Worm (Caenorhabditis elegans) whole organism, young adult: ENCODE measurements around the gene nol-10.
A peak's percentile ranks its signal among the peaks of the same experiment; 100 is the strongest.

Experiments
- B0336.3 ChIP-seq: fragments of 200-800 bp; sonication (Bioruptor generic); IDR thresholded peaks from 2 replicates; pipeline ENCODE4 v1.3.6; 2022; ENCODE audit warnings: missing genetic modification characterization, missing compliant biosample characterization
- C17E4.6 ChIP-seq: fragments of 200-800 bp; sonication (Bioruptor generic); IDR thresholded peaks from 2 replicates; pipeline ENCODE4 v1.3.6; 2022; ENCODE audit warnings: missing genetic modification reagents, missing genetic modification characterization, missing compliant biosample characterization
- F10E7.11 ChIP-seq: sonication (generic microtip); optimal IDR thresholded peaks from 2 replicates; lab custom pipeline; 2017; ENCODE audit warnings: mild to moderate bottlenecking, missing genetic modification characterization, moderate library complexity, missing compliant biosample characterization
- F22D6.2 ChIP-seq: sonication (generic microtip); optimal IDR thresholded peaks from 2 replicates; lab custom pipeline; 2016; ENCODE audit warnings: mild to moderate bottlenecking, missing genetic modification characterization, missing compliant biosample characterization
- F55B11.4 ChIP-seq: sonication (generic microtip); optimal IDR thresholded peaks from 2 replicates; lab custom pipeline; 2016; ENCODE audit warnings: missing compliant biosample characterization, missing genetic modification characterization, borderline replicate concordance; ENCODE audit not compliant: insufficient read depth
- T07F8.4 ChIP-seq: sonication (generic microtip); optimal IDR thresholded peaks from 2 replicates; lab custom pipeline; 2016; ENCODE audit warnings: mild to moderate bottlenecking, missing genetic modification characterization, moderate library complexity, missing compliant biosample characterization
- Y53G8AR.9 ChIP-seq: fragments of 200-800 bp; sonication (Bioruptor generic); conservative IDR thresholded peaks from 2 replicates; pipeline ENCODE4 v1.3.6; 2022; ENCODE audit warnings: missing genetic modification reagents, missing genetic modification characterization, missing compliant biosample characterization
- Y56A3A.18 ChIP-seq: fragments of 200-800 bp; sonication (Bioruptor generic); IDR thresholded peaks from 2 replicates; pipeline ENCODE4 v1.3.6; 2022; ENCODE audit warnings: missing genetic modification reagents, missing genetic modification characterization, missing compliant biosample characterization
- ZK185.1 ChIP-seq: sonication (generic microtip); optimal IDR thresholded peaks from 2 replicates; lab custom pipeline; 2016; ENCODE audit warnings: mild to moderate bottlenecking, missing genetic modification characterization, missing compliant biosample characterization; ENCODE audit not compliant: poor library complexity, severe bottlenecking
- attf-6 ChIP-seq: fragments of 200-800 bp; sonication (Bioruptor generic); IDR thresholded peaks from 2 replicates; pipeline ENCODE4 v1.3.6; 2022; ENCODE audit warnings: missing genetic modification reagents, missing genetic modification characterization, missing compliant biosample characterization
- ccch-3 ChIP-seq: fragments of 200-800 bp; sonication (Bioruptor generic); optimal IDR thresholded peaks from 2 replicates; lab custom pipeline; 2018; ENCODE audit warnings: mild to moderate bottlenecking, missing genetic modification characterization, missing compliant biosample characterization
- cebp-1 ChIP-seq, 2 experiments: fragments of 200-800 bp in 1 of 2; sonication (Bioruptor generic) in 1 of 2; sonication (generic microtip) in 1 of 2; IDR thresholded peaks in 1 of 2; optimal IDR thresholded peaks in 1 of 2; 2 replicates each; pipeline versions ENCODE4 v1.3.6 to Lab custom; 2017 to 2022; ENCODE audit warnings: missing compliant biosample characterization in 2 of 2, missing genetic modification characterization in 2 of 2, mild to moderate bottlenecking in 1 of 2, missing genetic modification reagents in 1 of 2, moderate library complexity in 1 of 2
- cebp-2 ChIP-seq: fragments of 200-800 bp; sonication (Bioruptor generic); IDR thresholded peaks from 2 replicates; pipeline ENCODE4 v1.3.6; 2022; ENCODE audit warnings: missing genetic modification characterization, missing compliant biosample characterization
- egl-44 ChIP-seq: fragments of 200-800 bp; sonication (Bioruptor generic); IDR thresholded peaks from 2 replicates; pipeline ENCODE4 v1.3.6; 2022; ENCODE audit warnings: missing genetic modification reagents, missing genetic modification characterization, missing compliant biosample characterization
- hlh-26 ChIP-seq: fragments of 200-800 bp; sonication (Bioruptor generic); conservative IDR thresholded peaks from 2 replicates; pipeline ENCODE4 v1.3.6; 2022; ENCODE audit warnings: missing genetic modification reagents, missing genetic modification characterization, missing compliant biosample characterization
- hrde-1 ChIP-seq: sonication (generic microtip); optimal IDR thresholded peaks from 2 replicates; lab custom pipeline; 2016; ENCODE audit warnings: missing genetic modification characterization, mild to moderate bottlenecking, missing compliant biosample characterization, moderate library complexity, missing genotype, missing genetic modification reagents, borderline replicate concordance
- hsf-1 ChIP-seq: fragments of 200-800 bp; sonication (Bioruptor generic); IDR thresholded peaks from 2 replicates; pipeline ENCODE4 v1.3.6; 2022; ENCODE audit warnings: missing genetic modification reagents, missing genetic modification characterization, missing compliant biosample characterization
- let-526 ChIP-seq: fragments of 200-800 bp; sonication (Bioruptor generic); IDR thresholded peaks from 2 replicates; pipeline ENCODE4 v1.3.6; 2022; ENCODE audit warnings: missing genetic modification reagents, missing genetic modification characterization, missing compliant biosample characterization
- let-607 ChIP-seq, 2 experiments: fragments of 200-800 bp in 1 of 2; sonication (Bioruptor generic) in 1 of 2; sonication (generic microtip) in 1 of 2; optimal IDR thresholded peaks; 2 replicates each; lab custom pipeline; 2016 to 2018; ENCODE audit warnings: mild to moderate bottlenecking in 2 of 2, missing compliant biosample characterization in 2 of 2, missing genetic modification characterization in 2 of 2, moderate library complexity in 2 of 2, missing genotype in 1 of 2
- lin-54 ChIP-seq: fragments of 200-800 bp; sonication (Bioruptor generic); optimal IDR thresholded peaks from 2 replicates; lab custom pipeline; 2018; ENCODE audit warnings: mild to moderate bottlenecking, missing genetic modification characterization, missing compliant biosample characterization
- lsy-27 ChIP-seq: sonication (generic microtip); optimal IDR thresholded peaks from 2 replicates; lab custom pipeline; 2017; ENCODE audit warnings: missing genetic modification characterization, mild to moderate bottlenecking, missing compliant biosample characterization, antibody characterized with exemption, missing genotype, borderline replicate concordance; ENCODE audit not compliant: insufficient read depth
- madf-10 ChIP-seq: sonication (generic microtip); optimal IDR thresholded peaks from 2 replicates; lab custom pipeline; 2016; ENCODE audit warnings: mild to moderate bottlenecking, missing genetic modification characterization, missing compliant biosample characterization
- madf-8 ChIP-seq: fragments of 200-800 bp; sonication (Bioruptor generic); conservative IDR thresholded peaks from 2 replicates; pipeline ENCODE4 v1.3.6; 2022; ENCODE audit warnings: missing genetic modification reagents, missing genetic modification characterization, missing compliant biosample characterization
- mes-4 ChIP-seq: sonication (generic microtip); optimal IDR thresholded peaks from 2 replicates; lab custom pipeline; 2016; ENCODE audit warnings: missing genotype, missing genetic modification characterization, missing compliant biosample characterization
- mxl-1 ChIP-seq: sonication (generic microtip); optimal IDR thresholded peaks from 2 replicates; lab custom pipeline; 2016; ENCODE audit warnings: missing genetic modification characterization, missing compliant biosample characterization
- nfya-2 ChIP-seq: fragments of 200-800 bp; sonication (Bioruptor generic); IDR thresholded peaks from 2 replicates; pipeline ENCODE4 v1.3.6; 2022; ENCODE audit warnings: missing genetic modification reagents, missing genetic modification characterization, missing compliant biosample characterization
- nfyb-1 ChIP-seq: fragments of 200-800 bp; sonication (Bioruptor generic); IDR thresholded peaks from 2 replicates; pipeline ENCODE4 v1.3.6; 2022; ENCODE audit warnings: missing genetic modification reagents, missing genetic modification characterization, missing compliant biosample characterization
- nhr-120 ChIP-seq: fragments of 200-800 bp; sonication (Bioruptor generic); IDR thresholded peaks from 2 replicates; pipeline ENCODE4 v1.3.6; 2022; ENCODE audit warnings: missing genetic modification characterization, missing compliant biosample characterization
- nhr-80 ChIP-seq: sonication (generic microtip); optimal IDR thresholded peaks from 2 replicates; lab custom pipeline; 2016; ENCODE audit warnings: missing genetic modification characterization, missing compliant biosample characterization
- nhr-90 ChIP-seq: sonication (generic microtip); optimal IDR thresholded peaks from 2 replicates; lab custom pipeline; 2016; ENCODE audit warnings: missing genotype, mild to moderate bottlenecking, missing genetic modification characterization, missing compliant biosample characterization
- pha-4 ChIP-seq: fragments of 150-350 bp; sonication (generic microtip); optimal IDR thresholded peaks from 2 replicates; lab custom pipeline; 2014; ENCODE audit warnings: missing biosample characterization, missing genetic modification reagents, missing genetic modification characterization
- repo-1 ChIP-seq: sonication (generic microtip); optimal IDR thresholded peaks from 2 replicates; lab custom pipeline; 2017; ENCODE audit warnings: mild to moderate bottlenecking, missing genetic modification characterization, missing compliant biosample characterization
- rpc-1 ChIP-seq, 2 experiments: fragments of 150-350 bp in 1 of 2; sonication (generic microtip) in 1 of 2; optimal IDR thresholded peaks; 2 replicates each; lab custom pipeline; 2014 to 2018; ENCODE audit warnings: missing biosample characterization in 1 of 2, missing genetic modification characterization in 1 of 2, missing genetic modification reagents in 1 of 2, missing genotype in 1 of 2
- snpc-4 ChIP-seq, 5 experiments: fragments of 150-350 bp in 1 of 5; sonication (generic microtip) in 4 of 5; optimal IDR thresholded peaks; 2 replicates each; lab custom pipeline; 2014 to 2018; ENCODE audit warnings: missing genetic modification characterization in 5 of 5, missing biosample characterization in 3 of 5, antibody characterized with exemption in 2 of 5, mild to moderate bottlenecking in 2 of 5, missing compliant biosample characterization in 2 of 5, missing genotype in 2 of 5, moderate library complexity in 2 of 5, missing genetic modification reagents in 1 of 5
- tbp1 ChIP-seq: fragments of 200-800 bp; sonication (Bioruptor generic); optimal IDR thresholded peaks from 2 replicates; lab custom pipeline; 2018; ENCODE audit warnings: mild to moderate bottlenecking, missing genetic modification characterization, missing compliant biosample characterization
- tbx-9 ChIP-seq: sonication (generic microtip); optimal IDR thresholded peaks from 2 replicates; lab custom pipeline; 2016; ENCODE audit warnings: borderline replicate concordance, missing genetic modification characterization, inconsistent platforms, missing compliant biosample characterization
- tlf-1 ChIP-seq: fragments of 200-800 bp; sonication (Bioruptor generic); optimal IDR thresholded peaks from 2 replicates; lab custom pipeline; 2018; ENCODE audit warnings: mild to moderate bottlenecking, missing genetic modification characterization, missing compliant biosample characterization
- zfh-2 ChIP-seq: fragments of 200-800 bp; sonication (Bioruptor generic); conservative IDR thresholded peaks from 2 replicates; pipeline ENCODE4 v1.3.6; 2022; ENCODE audit warnings: missing genetic modification reagents, missing genetic modification characterization, missing compliant biosample characterization
- ztf-22 ChIP-seq: fragments of 200-800 bp; sonication (Bioruptor generic); optimal IDR thresholded peaks from 2 replicates; lab custom pipeline; 2018; ENCODE audit warnings: mild to moderate bottlenecking, missing genetic modification characterization, moderate library complexity, missing compliant biosample characterization
- ztf-25 ChIP-seq: fragments of 200-800 bp; sonication (Bioruptor generic); IDR thresholded peaks from 2 replicates; pipeline ENCODE4 v1.3.6; 2022; ENCODE audit warnings: missing genetic modification reagents, missing genetic modification characterization, missing compliant biosample characterization
- ztf-28 ChIP-seq: fragments of 200-800 bp; sonication (Bioruptor generic); IDR thresholded peaks from 2 replicates; pipeline ENCODE4 v1.3.6; 2022; ENCODE audit warnings: missing genetic modification reagents, missing genetic modification characterization, missing compliant biosample characterization
- ztf-3 ChIP-seq: fragments of 200-800 bp; sonication (Bioruptor generic); optimal IDR thresholded peaks from 2 replicates; lab custom pipeline; 2018; ENCODE audit warnings: mild to moderate bottlenecking, missing genetic modification characterization, missing compliant biosample characterization

The nol-10 gene

DNA sequence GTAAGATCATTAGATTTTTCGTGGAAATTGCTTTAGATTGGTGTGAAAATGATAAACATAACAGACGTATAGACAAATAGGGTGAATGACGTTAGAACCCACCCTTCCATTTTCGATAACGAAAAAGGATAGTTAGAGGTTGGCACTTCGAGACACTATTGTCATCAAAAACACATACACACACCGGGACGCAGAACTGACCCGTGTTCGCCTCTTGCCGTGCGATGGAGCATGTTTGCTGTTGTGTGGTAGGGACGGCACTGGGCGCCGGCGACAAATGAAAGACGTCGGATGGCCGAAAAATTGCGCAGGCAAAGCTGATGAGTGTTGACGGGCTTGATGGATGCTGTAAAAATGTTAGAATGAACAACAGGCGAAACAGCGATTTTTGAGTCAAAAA is 30.6 kb upstream of the nol-10 start (continued):
- peak; percentile 64; the same call in 1 of the 2 replicates for TF ChIP-seq let-526
- TF ChIP-seq rpc-1 (optimal IDR thresholded peaks at IDR 0.05; lab: Kevin White, UChicago), result no peak
- no peak for TF ChIP-seq rpc-1 (tag; optimal IDR thresholded peaks at IDR 0.05; lab: Kevin White, UChicago)
- TF ChIP-seq nhr-120 (GFP tag; lab: Robert Waterston, UW), result 0 out of 2 replicates have a peak, but pooled peaks have one; percentile 32
- no peak for TF ChIP-seq madf-8 (GFP tag; lab: Robert Waterston, UW)
- peak; percentile 18 for TF ChIP-seq madf-10 (tag; lab: Kevin White, UChicago)
- peak; percentile 12 for TF ChIP-seq tbp1 (GFP tag; lab: Kevin White, UChicago)
- no peak for TF ChIP-seq ztf-3 (GFP tag; lab: Kevin White, UChicago)
- TF ChIP-seq snpc-4 (GFP tag; optimal IDR thresholded peaks at IDR 0.05; lab: Kevin White, UChicago), result no peak
- no peak for TF ChIP-seq snpc-4 (tag; optimal IDR thresholded peaks at IDR 0.05; lab: Kevin White, UChicago)
- TF ChIP-seq lin-54 (GFP tag; lab: Kevin White, UChicago), result peak; percentile 36

DNA sequence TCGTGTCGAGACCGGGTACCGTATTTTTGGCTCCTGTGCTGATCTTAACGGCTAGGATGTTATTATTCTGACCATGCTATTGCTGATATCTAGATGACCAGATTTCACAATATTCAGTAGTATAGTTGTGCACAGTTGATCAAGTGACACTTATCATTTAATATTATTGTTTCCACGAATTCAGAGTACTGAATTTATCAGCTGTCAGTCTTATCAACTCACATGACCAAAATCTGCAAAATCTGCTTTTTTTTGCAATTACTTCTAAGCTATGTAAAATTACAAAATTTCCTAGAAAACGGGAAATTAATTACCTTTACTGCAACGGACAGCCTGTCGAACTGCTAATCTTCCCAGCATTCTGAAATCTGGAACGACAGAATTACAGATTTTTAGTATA is 30.0 kb upstream of the nol-10 start, which contains the start of gene pam-1:
pam-1 (minus strand) TSS at position 368 of the 400 bp plus-strand sequence.
- TF ChIP-seq cebp-1 (GFP tag; IDR thresholded peaks at IDR 0.05; lab: Robert Waterston, UW) (no peak), cebp-1 (tag; optimal IDR thresholded peaks at IDR 0.05; lab: Kevin White, UChicago) (peak; percentile 42), nfyb-1 (peak; percentile 26; the same call in 1 of the 2 replicates), T07F8.4 (tag; lab: Kevin White, UChicago) (no peak)

ce11 chrIV:7551254-7551653 is 29.1 kb upstream of the nol-10 start:
- TF ChIP-seq tlf-1 (GFP tag; lab: Kevin White, UChicago), result peak; percentile 16
- TF ChIP-seq madf-8 (GFP tag; lab: Robert Waterston, UW), result no peak
- no peak for TF ChIP-seq C17E4.6 (GFP tag; lab: Robert Waterston, UW)
- TF ChIP-seq B0336.3 (GFP tag; lab: Robert Waterston, UW), result 0 out of 2 replicates have a peak, but pooled peaks have one; percentile 37
- TF ChIP-seq tbx-9 (tag; lab: Kevin White, UChicago), result no peak
- no peak for TF ChIP-seq hsf-1 (GFP tag; lab: Robert Waterston, UW)
- TF ChIP-seq lsy-27 (tag; lab: Kevin White, UChicago), result no peak
- no peak for TF ChIP-seq egl-44
- TF ChIP-seq ztf-25 (GFP tag; lab: Robert Waterston, UW), result no peak
- TF ChIP-seq Y56A3A.18 (GFP tag; lab: Robert Waterston, UW), result no peak
- TF ChIP-seq pha-4 (tag; lab: Kevin White, UChicago), result no peak
- no peak for TF ChIP-seq hlh-26 (GFP tag; lab: Robert Waterston, UW)
- no peak for TF ChIP-seq cebp-1 (GFP tag; IDR thresholded peaks at IDR 0.05; lab: Robert Waterston, UW)
- TF ChIP-seq cebp-1 (tag; optimal IDR thresholded peaks at IDR 0.05; lab: Kevin White, UChicago), result no peak
- TF ChIP-seq F22D6.2 (tag; lab: Kevin White, UChicago), result no peak
- no peak for TF ChIP-seq ztf-22
- no peak for TF ChIP-seq ccch-3 (GFP tag; lab: Kevin White, UChicago)
- no peak for TF ChIP-seq cebp-2 (GFP tag; lab: Robert Waterston, UW)
- TF ChIP-seq hrde-1 (tag; lab: Kevin White, UChicago), result peak; percentile 69
- TF ChIP-seq let-607 (tag; optimal IDR thresholded peaks at IDR 0.05; lab: Kevin White, UChicago), result no peak
- no peak for TF ChIP-seq ztf-28 (GFP tag; lab: Robert Waterston, UW)
- TF ChIP-seq madf-10 (tag; lab: Kevin White, UChicago), result no peak
- TF ChIP-seq mxl-1, result no peak
- no peak for TF ChIP-seq F55B11.4 (tag; lab: Kevin White, UChicago)
- no peak for TF ChIP-seq zfh-2
- no peak for TF ChIP-seq mes-4 (tag; lab: Kevin White, UChicago)
- peak; percentile 64 for TF ChIP-seq repo-1
- no peak for TF ChIP-seq F10E7.11 (tag; lab: Kevin White, UChicago)
- no peak for TF ChIP-seq nhr-80
- TF ChIP-seq Y53G8AR.9 (GFP tag; lab: Robert Waterston, UW), result no peak
- no peak for TF ChIP-seq attf-6
- TF ChIP-seq snpc-4 (GFP tag; optimal IDR thresholded peaks at IDR 0.05; lab: Kevin White, UChicago), result no peak
- TF ChIP-seq snpc-4 (tag; optimal IDR thresholded peaks at IDR 0.05; lab: Kevin White, UChicago), result peak in 1 of 4 experiments; percentile 12
- TF ChIP-seq nfya-2 (GFP tag; lab: Robert Waterston, UW), result no peak
- no peak for TF ChIP-seq nhr-90 (tag; lab: Kevin White, UChicago)
- TF ChIP-seq ZK185.1 (tag; lab: Kevin White, UChicago), result peak; percentile 35
